Fruit fly (Drosophila melanogaster): ENCODE results near the gene Wdr82.

DNA sequence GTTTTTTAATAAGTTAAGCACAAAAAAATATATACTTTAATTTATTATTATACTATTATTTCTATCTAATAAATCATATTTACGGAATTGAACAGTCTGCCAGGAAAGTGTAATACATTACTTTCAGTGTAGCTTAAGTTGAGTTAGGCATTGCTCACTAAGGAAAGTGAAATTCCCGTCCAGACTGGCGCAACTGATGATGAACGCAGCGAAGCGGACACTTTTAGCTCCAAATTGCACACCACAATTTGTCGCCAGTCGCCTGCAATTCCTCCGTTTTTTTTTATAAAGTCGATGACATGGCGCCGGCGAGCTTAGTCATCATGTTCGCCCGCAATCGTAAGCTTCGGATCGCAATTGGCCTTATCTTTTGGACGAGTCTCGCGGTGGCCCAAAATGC, 24.5 kb downstream of the Wdr82 start, which contains the start of gene CG13386:
- TF ChIP-seq Hr4 (GFP tag; optimal IDR thresholded peaks at IDR 0.05) (no peak), CG1621 (tag; optimal IDR thresholded peaks at IDR 0.05) (no peak), Sox14 (GFP tag; optimal IDR thresholded peaks at IDR 0.05) (no peak), CG8632 (GFP tag; optimal IDR thresholded peaks at IDR 0.05) (no peak), Ets21C (GFP tag; optimal IDR thresholded peaks at IDR 0.05) (no peak), Hr39 (GFP tag; optimal IDR thresholded peaks at IDR 0.05) (no peak), CG11294 (GFP tag; IDR thresholded peaks at IDR 0.05) (no peak), Eip75B (GFP tag; optimal IDR thresholded peaks at IDR 0.05) (no peak), topi (GFP tag; optimal IDR thresholded peaks at IDR 0.05) (no peak)

Measured in whole organism, prepupa.